Fruit fly (Drosophila melanogaster) whole organism, adult: ENCODE data around the gene Fer2LCH.

Experiments
- CG11617 ChIP-seq: fragments of 200-800 bp; sonication (Bioruptor generic); optimal IDR thresholded peaks from 2 replicates; lab custom pipeline; 2017; ENCODE audit warnings: mild to moderate bottlenecking, missing biosample characterization, missing genetic modification reagents, missing genetic modification characterization
- CG1620 ChIP-seq: fragments of 200-800 bp; sonication (Bioruptor generic); optimal IDR thresholded peaks from 2 replicates; lab custom pipeline; 2016; ENCODE audit warnings: missing biosample characterization, missing genetic modification characterization
- CG33017 ChIP-seq: fragments of 200-800 bp; sonication (Bioruptor generic); optimal IDR thresholded peaks from 2 replicates; lab custom pipeline; 2018; ENCODE audit warnings: missing biosample characterization, mild to moderate bottlenecking, missing genetic modification characterization, moderate library complexity
- CG5204 ChIP-seq: fragments of 200-800 bp; sonication (Bioruptor generic); optimal IDR thresholded peaks from 2 replicates; lab custom pipeline; 2016; ENCODE audit warnings: missing biosample characterization, missing genetic modification characterization
- CG7045 ChIP-seq: fragments of 200-800 bp; sonication (Bioruptor generic); optimal IDR thresholded peaks from 2 replicates; lab custom pipeline; 2017; ENCODE audit warnings: missing biosample characterization, mild to moderate bottlenecking, missing genetic modification characterization
- CG7101 ChIP-seq: fragments of 200-800 bp; sonication (Bioruptor generic); optimal IDR thresholded peaks from 2 replicates; lab custom pipeline; 2018; ENCODE audit warnings: missing biosample characterization, mild to moderate bottlenecking, missing genetic modification characterization, moderate library complexity
- Hr96 ChIP-seq: fragments of 200-800 bp; sonication (Bioruptor generic); optimal IDR thresholded peaks from 2 replicates; lab custom pipeline; 2016; ENCODE audit warnings: missing biosample characterization, missing genetic modification characterization
- kay ChIP-seq: fragments of 200-800 bp; sonication (Bioruptor generic); peaks from one replicate; lab custom pipeline; 2016; ENCODE audit warnings: missing biosample characterization, missing genetic modification characterization, borderline replicate concordance
- ovo ChIP-seq: fragments of 200-800 bp; sonication (Bioruptor generic); optimal IDR thresholded peaks from 2 replicates; lab custom pipeline; 2016; ENCODE audit warnings: missing biosample characterization, missing genetic modification characterization
- pad ChIP-seq: fragments of 200-800 bp; sonication (Bioruptor generic); optimal IDR thresholded peaks from 3 replicates; lab custom pipeline; 2017; ENCODE audit warnings: missing biosample characterization, missing genetic modification characterization, mild to moderate bottlenecking, moderate library complexity, missing genetic modification reagents
- toe ChIP-seq: fragments of 200-800 bp; sonication (Bioruptor generic); optimal IDR thresholded peaks from 2 replicates; lab custom pipeline; 2016; ENCODE audit warnings: missing biosample characterization, missing genetic modification characterization

DNA sequence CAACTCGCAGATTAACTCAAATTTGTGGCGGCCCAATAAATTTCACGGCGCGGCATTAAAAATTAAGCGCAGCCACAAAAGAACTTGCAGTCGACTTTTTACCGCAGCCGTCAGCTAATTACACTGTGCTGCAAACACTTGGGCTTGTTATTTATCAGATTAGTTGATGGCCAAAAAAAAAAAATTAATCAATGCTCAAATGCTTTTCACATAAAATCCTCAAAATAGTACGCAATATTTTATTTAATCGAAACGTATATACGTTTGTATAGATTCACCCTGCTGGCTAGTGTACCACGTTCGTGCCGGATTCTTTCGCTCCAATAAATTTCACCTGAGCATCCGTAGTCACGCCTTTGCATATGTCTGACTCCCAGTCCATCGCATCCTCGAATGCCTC is 26.2 kb downstream of the Fer2LCH start:
- TF ChIP-seq CG7045 (GFP tag; lab: Kevin White, UChicago) (no peak), toe (GFP tag; lab: Kevin White, UChicago) (no peak), CG5204 (GFP tag; lab: Kevin White, UChicago) (no peak), kay (no peak), Hr96 (no peak), pad (no peak), ovo (GFP tag; lab: Kevin White, UChicago) (no peak), CG33017 (tag; lab: Kevin White, UChicago) (no peak), CG1620 (GFP tag; lab: Kevin White, UChicago) (no peak), CG7101 (no peak), CG11617 (GFP tag; lab: Kevin White, UChicago) (no peak)
